Worm (Caenorhabditis elegans) whole organism, mixed stage, embryonic: ENCODE results near the gene R05H5.7.
A peak's percentile ranks its signal among the peaks of the same experiment; 100 is the strongest.

Experiments
- M03D4.4 ChIP-seq: sonication (generic microtip); optimal IDR thresholded peaks from 2 replicates; lab custom pipeline; 2017; ENCODE audit warnings: mild to moderate bottlenecking, missing genetic modification characterization, missing compliant biosample characterization
- ceh-43 ChIP-seq: fragments of 200-800 bp; sonication (Bioruptor generic); optimal IDR thresholded peaks from 2 replicates; lab custom pipeline; 2018; ENCODE audit warnings: mild to moderate bottlenecking, missing genetic modification characterization, moderate library complexity, missing compliant biosample characterization
- ceh-83 ChIP-seq: fragments of 200-800 bp; sonication (Bioruptor generic); optimal IDR thresholded peaks from 2 replicates; lab custom pipeline; 2018; ENCODE audit warnings: mild to moderate bottlenecking, missing genetic modification characterization, missing compliant biosample characterization
- ces-1 ChIP-seq: fragments of 150-350 bp; optimal IDR thresholded peaks from 2 replicates; lab custom pipeline; 2014; ENCODE audit warnings: missing biosample characterization, missing genetic modification reagents, missing genetic modification characterization
- elt-1 ChIP-seq: sonication (generic microtip); optimal IDR thresholded peaks from 2 replicates; lab custom pipeline; 2017; ENCODE audit warnings: missing genetic modification characterization, mild to moderate bottlenecking, missing compliant biosample characterization, antibody characterized with exemption, moderate library complexity, borderline replicate concordance; ENCODE audit not compliant: insufficient read depth
- elt-3 ChIP-seq: fragments of 150-350 bp; optimal IDR thresholded peaks from 2 replicates; lab custom pipeline; 2014; ENCODE audit warnings: missing biosample characterization, missing genetic modification characterization
- hlh-1 ChIP-seq: fragments of 150-350 bp; optimal IDR thresholded peaks from 2 replicates; lab custom pipeline; 2014; ENCODE audit warnings: missing biosample characterization, missing genetic modification reagents, missing genetic modification characterization
- lin-13 ChIP-seq: fragments of 150-350 bp; optimal IDR thresholded peaks from 2 replicates; lab custom pipeline; 2014; ENCODE audit warnings: missing biosample characterization, missing genetic modification characterization
- mab-5 ChIP-seq: fragments of 150-350 bp; optimal IDR thresholded peaks from 2 replicates; lab custom pipeline; 2014; ENCODE audit warnings: missing biosample characterization, missing genetic modification characterization
- mls-2 ChIP-seq: sonication (generic microtip); optimal IDR thresholded peaks from 2 replicates; lab custom pipeline; 2016; ENCODE audit warnings: mild to moderate bottlenecking, missing genetic modification characterization, moderate library complexity, missing compliant biosample characterization
- nhr-12 ChIP-seq: fragments of 150-350 bp; optimal IDR thresholded peaks from 2 replicates; lab custom pipeline; 2014; ENCODE audit warnings: missing biosample characterization, missing genetic modification characterization
- nhr-2 ChIP-seq: fragments of 150-350 bp; optimal IDR thresholded peaks from 2 replicates; lab custom pipeline; 2014; ENCODE audit warnings: missing biosample characterization, missing genetic modification characterization
- nhr-76 ChIP-seq: sonication (generic microtip); optimal IDR thresholded peaks from 2 replicates; lab custom pipeline; 2017; ENCODE audit warnings: missing biosample characterization, missing genetic modification characterization
- sptf-1 ChIP-seq: sonication (generic microtip); optimal IDR thresholded peaks from 2 replicates; lab custom pipeline; 2017; ENCODE audit warnings: mild to moderate bottlenecking, missing genetic modification characterization, moderate library complexity, missing compliant biosample characterization
- tbx-8 ChIP-seq: fragments of 200-800 bp; sonication (Bioruptor generic); optimal IDR thresholded peaks from 2 replicates; lab custom pipeline; 2018; ENCODE audit warnings: mild to moderate bottlenecking, missing genetic modification characterization, moderate library complexity, missing compliant biosample characterization
- unc-120 ChIP-seq: sonication (generic microtip); optimal IDR thresholded peaks from 2 replicates; lab custom pipeline; 2017; ENCODE audit warnings: missing genetic modification characterization, missing compliant biosample characterization; ENCODE audit not compliant: poor library complexity, severe bottlenecking
- unc-62 ChIP-seq: fragments of 150-350 bp; optimal IDR thresholded peaks from 2 replicates; lab custom pipeline; 2014; ENCODE audit warnings: missing biosample characterization, missing genetic modification reagents, missing genetic modification characterization
- zip-8 ChIP-seq: fragments of 150-350 bp; optimal IDR thresholded peaks from 2 replicates; lab custom pipeline; 2014; ENCODE audit warnings: missing biosample characterization, missing genetic modification characterization

The R05H5.7 gene

ce11 chrII:10234398-10234797 is 42.1 kb downstream of the R05H5.7 start, which contains the start of gene ubxn-5:
TSS of gene ubxn-5 (minus strand) at chrII:10234498.
- no peak for TF ChIP-seq lin-13 (tag; lab: Kevin White, UChicago)
- TF ChIP-seq hlh-1 (tag; lab: Kevin White, UChicago) = no peak
- no peak for TF ChIP-seq zip-8 (tag; lab: Kevin White, UChicago)
- no peak for TF ChIP-seq unc-120
- TF ChIP-seq elt-1 (tag; lab: Kevin White, UChicago) = no peak
- TF ChIP-seq mab-5 (tag; lab: Kevin White, UChicago) = no peak
- TF ChIP-seq ces-1 = no peak
- TF ChIP-seq M03D4.4 (tag; lab: Kevin White, UChicago) = no peak
- TF ChIP-seq nhr-2 (tag; lab: Kevin White, UChicago) = no peak
- TF ChIP-seq mls-2 (tag; lab: Kevin White, UChicago) = no peak
- no peak for TF ChIP-seq ceh-43
- no peak for TF ChIP-seq unc-62 (GFP tag; lab: Kevin White, UChicago)
- TF ChIP-seq sptf-1 (tag; lab: Kevin White, UChicago) = no peak
- TF ChIP-seq tbx-8 (GFP tag; lab: Kevin White, UChicago) = no peak
- TF ChIP-seq ceh-83 (GFP tag; lab: Kevin White, UChicago) = no peak
- no peak for TF ChIP-seq nhr-76
- no peak for TF ChIP-seq nhr-12 (tag; lab: Kevin White, UChicago)
- TF ChIP-seq, all 35 proteins: peak for 0

ce11 chrII:10239595-10239994 is 47.3 kb downstream of the R05H5.7 start, which contains the start of gene mec-15:
TSS of gene mec-15 (minus strand) at chrII:10239695.
- TF ChIP-seq ces-1 (no peak), elt-3 (no peak)

ce11 chrII:10242294-10242693 is 50.0 kb downstream of the R05H5.7 start, which contains the start of gene mrps-14:
TSS of gene mrps-14 (minus strand) at chrII:10242490.
- TF ChIP-seq nhr-2 (tag; lab: Kevin White, UChicago) = no peak
- peak; percentile 36 for TF ChIP-seq ces-1
